Worm (Caenorhabditis elegans) whole organism, L3 larva: ENCODE data around the gene cpg-19.

Source experiments
- ama-1 ChIP-seq: fragments of 150-350 bp; optimal IDR thresholded peaks from 2 replicates; lab custom pipeline; 2018
- ceh-82 ChIP-seq: fragments of 150-350 bp; optimal IDR thresholded peaks from 2 replicates; lab custom pipeline; 2014; ENCODE audit warnings: missing biosample characterization, missing genetic modification characterization
- daf-12 ChIP-seq: fragments of 150-350 bp; optimal IDR thresholded peaks from 2 replicates; lab custom pipeline; 2014; ENCODE audit warnings: missing biosample characterization, missing genetic modification reagents, missing genetic modification characterization
- elt-2 ChIP-seq: sonication (generic microtip); optimal IDR thresholded peaks from 2 replicates; lab custom pipeline; 2016; ENCODE audit warnings: missing genetic modification reagents, mild to moderate bottlenecking, missing genetic modification characterization, missing compliant biosample characterization
- elt-3 ChIP-seq, 3 experiments: fragments of 150-350 bp in 1 of 3; sonication (generic microtip) in 2 of 3; optimal IDR thresholded peaks; 2 replicates in 2 of 3; 4 replicates in 1 of 3; lab custom pipeline; 2014 to 2017; ENCODE audit warnings: missing biosample characterization in 3 of 3, missing genetic modification characterization in 3 of 3
- fkh-10 ChIP-seq: sonication (generic microtip); optimal IDR thresholded peaks from 2 replicates; lab custom pipeline; 2017; ENCODE audit warnings: missing biosample characterization, missing genetic modification reagents, missing genetic modification characterization
- nfya-1 ChIP-seq: sonication (generic microtip); optimal IDR thresholded peaks from 2 replicates; lab custom pipeline; 2017; ENCODE audit warnings: missing genetic modification characterization, mild to moderate bottlenecking, missing compliant biosample characterization, antibody characterized with exemption, moderate library complexity; ENCODE audit not compliant: insufficient read depth
- nhr-77 ChIP-seq: fragments of 150-350 bp; optimal IDR thresholded peaks from 2 replicates; lab custom pipeline; 2014; ENCODE audit warnings: missing biosample characterization, missing genetic modification characterization
- skn-1 ChIP-seq: fragments of 150-350 bp; optimal IDR thresholded peaks from 2 replicates; lab custom pipeline; 2014; ENCODE audit warnings: missing biosample characterization, missing genetic modification characterization
- tbx-2 ChIP-seq: sonication (generic microtip); optimal IDR thresholded peaks from 2 replicates; lab custom pipeline; 2016; ENCODE audit warnings: mild to moderate bottlenecking, missing genetic modification characterization, missing compliant biosample characterization
- unc-62 ChIP-seq: fragments of 150-350 bp; sonication (generic microtip); optimal IDR thresholded peaks from 4 replicates; lab custom pipeline; 2014; ENCODE audit warnings: missing biosample characterization, missing genetic modification reagents, missing genetic modification characterization
- ztf-11 ChIP-seq: fragments of 150-350 bp; optimal IDR thresholded peaks from 2 replicates; lab custom pipeline; 2014; ENCODE audit warnings: missing biosample characterization, missing genetic modification characterization

- no peak for TF ChIP-seq ceh-82 (tag; lab: Kevin White, UChicago)
- TF ChIP-seq fkh-10 (GFP tag; lab: Kevin White, UChicago): no peak
- no peak for TF ChIP-seq unc-62
- TF ChIP-seq ztf-11 (tag; lab: Kevin White, UChicago): no peak
- no peak for TF ChIP-seq nhr-77 (tag; lab: Kevin White, UChicago)
- no peak for TF ChIP-seq ama-1
- TF ChIP-seq skn-1 (tag; lab: Kevin White, UChicago): no peak
- TF ChIP-seq elt-2 (tag; lab: Kevin White, UChicago): no peak
- no peak for TF ChIP-seq daf-12
- TF ChIP-seq elt-3 (tag; optimal IDR thresholded peaks at IDR 0.05; lab: Kevin White, UChicago): no peak
- TF ChIP-seq tbx-2 (tag; lab: Kevin White, UChicago): no peak
- no peak for TF ChIP-seq nfya-1
These were observed 1.7 kb downstream of the cpg-19 start for ce11 chrX:16623269-16623668.
